Worm (Caenorhabditis elegans): ENCODE results near the gene pbo-1.

DNA sequence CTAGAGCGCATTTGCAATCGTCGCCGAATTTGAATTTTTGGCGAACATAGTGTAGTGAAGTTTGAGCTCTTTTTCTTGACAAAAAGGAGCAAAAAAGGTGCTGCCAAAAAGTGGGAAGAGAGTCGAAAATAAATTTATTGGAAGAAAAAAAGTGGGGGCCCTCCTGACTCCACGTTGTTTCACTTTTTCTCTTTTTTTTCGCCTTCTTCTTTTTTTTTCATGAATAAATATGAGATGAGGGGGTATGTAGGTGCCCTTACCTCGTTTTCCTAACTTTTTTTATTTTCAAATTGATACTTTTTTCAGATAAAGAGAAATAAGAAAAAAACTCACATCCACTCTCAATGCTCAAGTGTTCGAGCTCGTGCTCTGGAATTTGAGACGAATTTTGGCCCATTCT is at the start of gene pbo-1, which contains the start of the genes Y71H2AL.2 and Y71H2AL.4:
- TF ChIP-seq tab-1 (GFP tag; IDR thresholded peaks at IDR 0.05) = no peak
- TF ChIP-seq med-1 (GFP tag; optimal IDR thresholded peaks at IDR 0.05; ENCODE audit: insufficient read depth) = no peak
- no peak for TF ChIP-seq T22C8.4 (GFP tag; IDR thresholded peaks at IDR 0.05)
- no peak for TF ChIP-seq ref-1 (GFP tag; conservative IDR thresholded peaks at IDR 0.05)
- no peak for TF ChIP-seq flt-1 (GFP tag; IDR thresholded peaks at IDR 0.05)

Measured in whole organism, midembryonic.